Fruit fly (Drosophila melanogaster) whole organism, embryonic: Measurements from ENCODE around the gene CG42512.
A peak's percentile ranks its signal among the peaks of the same experiment; 100 is the strongest.

Experiments
- Atf3 ChIP-seq: fragments of 200-800 bp; sonication (Bioruptor generic); optimal IDR thresholded peaks from 3 replicates; lab custom pipeline; 2016; ENCODE audit warnings: missing biosample characterization, missing genetic modification characterization
- B-H2 ChIP-seq: fragments of 200-800 bp; sonication (Bioruptor generic); optimal IDR thresholded peaks from 2 replicates; lab custom pipeline; 2018; ENCODE audit warnings: missing biosample characterization, mild to moderate bottlenecking, missing genetic modification characterization
- CG10147 ChIP-seq: fragments of 200-800 bp; sonication (Bioruptor generic); optimal IDR thresholded peaks from 2 replicates; lab custom pipeline; 2019; ENCODE audit warnings: missing biosample characterization, mild to moderate bottlenecking, missing genetic modification characterization, moderate library complexity
- CG10274 ChIP-seq: fragments of 200-800 bp; sonication (Bioruptor generic); optimal IDR thresholded peaks from 3 replicates; lab custom pipeline; 2017; ENCODE audit warnings: missing biosample characterization, mild to moderate bottlenecking, missing genetic modification characterization
- CG10366 ChIP-seq: fragments of 200-800 bp; sonication (Bioruptor generic); IDR thresholded peaks from 2 replicates; pipeline ENCODE4 v1.3.6; 2022; ENCODE audit warnings: missing biosample characterization, missing genetic modification characterization
- CG10462 ChIP-seq: fragments of 200-800 bp; sonication (Bioruptor generic); optimal IDR thresholded peaks from 2 replicates; lab custom pipeline; 2016; ENCODE audit warnings: missing biosample characterization, missing genetic modification characterization
- CG12299 ChIP-seq: fragments of 200-800 bp; sonication (Bioruptor generic); optimal IDR thresholded peaks from 2 replicates; lab custom pipeline; 2018; ENCODE audit warnings: missing biosample characterization, mild to moderate bottlenecking, missing genetic modification characterization
- CG1233 ChIP-seq: fragments of 200-800 bp; sonication (Bioruptor generic); optimal IDR thresholded peaks from 4 replicates; lab custom pipeline; 2018; ENCODE audit warnings: missing biosample characterization, mild to moderate bottlenecking, missing genetic modification characterization
- CG12659 ChIP-seq: fragments of 200-800 bp; sonication (Bioruptor generic); optimal IDR thresholded peaks from 3 replicates; lab custom pipeline; 2017; ENCODE audit warnings: mild to moderate bottlenecking, missing biosample characterization, missing genetic modification reagents, missing genetic modification characterization
- CG14441 ChIP-seq: fragments of 200-800 bp; sonication (Bioruptor generic); IDR thresholded peaks from 2 replicates; pipeline ENCODE4 v1.3.6; 2022; ENCODE audit warnings: missing biosample characterization, missing genetic modification characterization
- CG17568 ChIP-seq: fragments of 200-800 bp; sonication (Bioruptor generic); optimal IDR thresholded peaks from 2 replicates; lab custom pipeline; 2018; ENCODE audit warnings: missing biosample characterization, mild to moderate bottlenecking, missing genetic modification characterization, moderate library complexity
- CG34376 ChIP-seq: fragments of 200-800 bp; sonication (Bioruptor generic); optimal IDR thresholded peaks from 2 replicates; lab custom pipeline; 2018; ENCODE audit warnings: missing biosample characterization, mild to moderate bottlenecking, missing genetic modification characterization
- CG5953 ChIP-seq: fragments of 200-800 bp; sonication (Bioruptor generic); IDR thresholded peaks from 2 replicates; pipeline ENCODE4 v1.3.6; 2022; ENCODE audit warnings: missing biosample characterization, missing genetic modification characterization
- CG6175 ChIP-seq: fragments of 200-800 bp; sonication (Bioruptor generic); IDR thresholded peaks from 3 replicates; pipeline ENCODE4 v1.3.6; 2022; ENCODE audit warnings: missing biosample characterization, missing genetic modification characterization
- CG7786 ChIP-seq: fragments of 200-800 bp; sonication (Bioruptor generic); optimal IDR thresholded peaks from 2 replicates; lab custom pipeline; 2016; ENCODE audit warnings: missing biosample characterization, missing genetic modification characterization
- CG7839 ChIP-seq: fragments of 200-800 bp; sonication (Bioruptor generic); optimal IDR thresholded peaks from 3 replicates; lab custom pipeline; 2018; ENCODE audit warnings: missing biosample characterization, mild to moderate bottlenecking, missing genetic modification characterization, moderate library complexity
- CG8765 ChIP-seq: fragments of 200-800 bp; sonication (Bioruptor generic); IDR thresholded peaks from 2 replicates; pipeline ENCODE4 v1.3.6; 2022; ENCODE audit warnings: missing biosample characterization, missing genetic modification characterization
- Dll ChIP-seq: fragments of 200-800 bp; sonication (Bioruptor generic); IDR thresholded peaks from 4 replicates; pipeline ENCODE4 v1.3.6; 2022; ENCODE audit warnings: missing biosample characterization, missing genetic modification characterization; ENCODE audit not compliant: partially characterized antibody
- Doc2 ChIP-seq: fragments of 200-800 bp; sonication (Bioruptor generic); IDR thresholded peaks from 2 replicates; pipeline ENCODE4 v1.3.6; 2022; ENCODE audit warnings: missing biosample characterization, missing genetic modification characterization
- Ets65A ChIP-seq: fragments of 200-800 bp; sonication (Bioruptor generic); peaks from one replicate; lab custom pipeline; 2016; ENCODE audit warnings: missing biosample characterization, missing genetic modification characterization
- H2.0 ChIP-seq: fragments of 200-800 bp; sonication (Bioruptor generic); IDR thresholded peaks from 2 replicates; pipeline ENCODE4 v1.3.6; 2022; ENCODE audit warnings: missing biosample characterization, missing genetic modification characterization
- Lim3 ChIP-seq: fragments of 200-800 bp; sonication (Bioruptor generic); IDR thresholded peaks from 2 replicates; pipeline ENCODE4 v1.3.6; 2022; ENCODE audit warnings: missing biosample characterization, missing genetic modification characterization
- Max ChIP-seq: fragments of 200-800 bp; sonication (Bioruptor generic); optimal IDR thresholded peaks from 2 replicates; lab custom pipeline; 2016; ENCODE audit warnings: missing biosample characterization, mild to moderate bottlenecking, missing genetic modification characterization
- NFAT ChIP-seq: fragments of 200-800 bp; sonication (Bioruptor generic); IDR thresholded peaks from 2 replicates; pipeline ENCODE4 v1.3.6; 2022; ENCODE audit warnings: missing biosample characterization, missing genetic modification characterization
- Rx ChIP-seq: fragments of 200-800 bp; sonication (Bioruptor generic); IDR thresholded peaks from 2 replicates; pipeline ENCODE4 v1.3.6; 2022; ENCODE audit warnings: missing biosample characterization, missing genetic modification characterization
- Sox102F ChIP-seq: fragments of 200-800 bp; sonication (Bioruptor generic); optimal IDR thresholded peaks from 2 replicates; lab custom pipeline; 2018; ENCODE audit warnings: missing biosample characterization, mild to moderate bottlenecking, missing genetic modification characterization, moderate library complexity
- Taf1 ChIP-seq: fragments of 200-800 bp; sonication (Bioruptor generic); IDR thresholded peaks from 2 replicates; pipeline ENCODE4 v1.3.6; 2022; ENCODE audit warnings: missing biosample characterization, missing genetic modification characterization
- ara ChIP-seq: fragments of 200-800 bp; sonication (Bioruptor generic); IDR thresholded peaks from 2 replicates; pipeline ENCODE4 v1.3.6; 2022; ENCODE audit warnings: missing biosample characterization, missing genetic modification characterization
- ase ChIP-seq: fragments of 200-800 bp; sonication (Bioruptor generic); IDR thresholded peaks from 3 replicates; pipeline ENCODE4 v1.3.6; 2022; ENCODE audit warnings: missing biosample characterization, missing genetic modification characterization
- ash1 ChIP-seq: fragments of 200-800 bp; sonication (Bioruptor generic); optimal IDR thresholded peaks from 2 replicates; lab custom pipeline; 2018; ENCODE audit warnings: missing biosample characterization, mild to moderate bottlenecking, missing genetic modification characterization
- bab2 ChIP-seq: fragments of 200-800 bp; sonication (Bioruptor generic); optimal IDR thresholded peaks from 2 replicates; lab custom pipeline; 2016; ENCODE audit warnings: missing biosample characterization, missing genetic modification characterization
- bbx ChIP-seq: fragments of 200-800 bp; sonication (Bioruptor generic); IDR thresholded peaks from 2 replicates; pipeline ENCODE4 v1.3.6; 2022; ENCODE audit warnings: missing biosample characterization, missing genetic modification characterization; ENCODE audit not compliant: partially characterized antibody
- emc ChIP-seq: fragments of 200-800 bp; sonication (Bioruptor generic); optimal IDR thresholded peaks from 2 replicates; lab custom pipeline; 2016; ENCODE audit warnings: missing biosample characterization, missing genetic modification characterization
- en ChIP-seq: fragments of 200-800 bp; sonication (Bioruptor generic); optimal IDR thresholded peaks from 2 replicates; lab custom pipeline; 2016; ENCODE audit warnings: missing biosample characterization, missing genetic modification characterization
- gcm ChIP-seq: fragments of 200-800 bp; sonication (Bioruptor generic); optimal IDR thresholded peaks from 2 replicates; lab custom pipeline; 2019; ENCODE audit warnings: missing biosample characterization, mild to moderate bottlenecking, missing genetic modification characterization, moderate library complexity
- hb ChIP-seq: fragments of 200-800 bp; sonication (Bioruptor generic); IDR thresholded peaks from 3 replicates; pipeline ENCODE4 v1.3.6; 2022; ENCODE audit warnings: missing biosample characterization, missing genetic modification characterization; ENCODE audit not compliant: partially characterized antibody
- inv ChIP-seq: fragments of 200-800 bp; sonication (Bioruptor generic); IDR thresholded peaks from 2 replicates; pipeline ENCODE4 v1.3.6; 2022; ENCODE audit warnings: missing biosample characterization, missing genetic modification characterization; ENCODE audit not compliant: partially characterized antibody
- jumu ChIP-seq: fragments of 200-800 bp; sonication (Bioruptor generic); optimal IDR thresholded peaks from 3 replicates; lab custom pipeline; 2016; ENCODE audit warnings: missing biosample characterization, missing genetic modification characterization
- knrl ChIP-seq: fragments of 200-800 bp; sonication (Bioruptor generic); IDR thresholded peaks from 3 replicates; pipeline ENCODE4 v1.3.6; 2022; ENCODE audit warnings: missing biosample characterization, missing genetic modification characterization; ENCODE audit not compliant: partially characterized antibody
- org-1 ChIP-seq: fragments of 200-800 bp; sonication (Bioruptor generic); optimal IDR thresholded peaks from 2 replicates; lab custom pipeline; 2017; ENCODE audit warnings: missing biosample characterization, missing genetic modification characterization
- p53 ChIP-seq: fragments of 200-800 bp; sonication (Bioruptor generic); optimal IDR thresholded peaks from 2 replicates; lab custom pipeline; 2016; ENCODE audit warnings: missing biosample characterization, missing genetic modification characterization
- ranshi ChIP-seq: fragments of 200-800 bp; sonication (Bioruptor generic); IDR thresholded peaks from 2 replicates; pipeline ENCODE4 v1.3.6; 2022; ENCODE audit warnings: missing biosample characterization, missing genetic modification characterization
- sima ChIP-seq: fragments of 200-800 bp; sonication (Bioruptor generic); optimal IDR thresholded peaks from 2 replicates; lab custom pipeline; 2016; ENCODE audit warnings: missing biosample characterization, missing genetic modification characterization
- slp2 ChIP-seq: fragments of 200-800 bp; sonication (Bioruptor generic); optimal IDR thresholded peaks from 2 replicates; lab custom pipeline; 2016; ENCODE audit warnings: missing biosample characterization, missing genetic modification characterization
- toy ChIP-seq: fragments of 200-800 bp; sonication (Bioruptor generic); IDR thresholded peaks from 2 replicates; pipeline ENCODE4 v1.3.6; 2022; ENCODE audit warnings: missing biosample characterization, missing genetic modification characterization
- vfl ChIP-seq: fragments of 200-800 bp; sonication (Bioruptor generic); optimal IDR thresholded peaks from 2 replicates; lab custom pipeline; 2016; ENCODE audit warnings: missing biosample characterization, missing genetic modification characterization
- vnd ChIP-seq: fragments of 200-800 bp; sonication (Bioruptor generic); IDR thresholded peaks from 3 replicates; pipeline ENCODE4 v1.3.6; 2022; ENCODE audit warnings: missing biosample characterization, missing genetic modification characterization; ENCODE audit not compliant: partially characterized antibody
- wek ChIP-seq: fragments of 200-800 bp; sonication (Bioruptor generic); optimal IDR thresholded peaks from 3 replicates; lab custom pipeline; 2018; ENCODE audit warnings: missing biosample characterization, mild to moderate bottlenecking, missing genetic modification characterization, moderate library complexity
- zfh2 ChIP-seq: fragments of 200-800 bp; sonication (Bioruptor generic); optimal IDR thresholded peaks from 2 replicates; lab custom pipeline; 2016; ENCODE audit warnings: missing biosample characterization, missing genetic modification characterization

CG42512 gene

dm6 chrX:16650078-16651063, 805 bp upstream of the CG42512 start (continued):
- no peak for TF ChIP-seq knrl (GFP tag; lab: Robert Waterston, UW)
- TF ChIP-seq Rx, result peak; percentile 55
- TF ChIP-seq Taf1 (GFP tag; lab: Robert Waterston, UW), result no peak
- no peak for TF ChIP-seq Dll (GFP tag; lab: Robert Waterston, UW)
- TF ChIP-seq hb (GFP tag; lab: Robert Waterston, UW), result no peak
- TF ChIP-seq CG7839 (tag; lab: Kevin White, UChicago), result peak; percentile 70
- no peak for TF ChIP-seq CG5953 (GFP tag; lab: Robert Waterston, UW)
- TF ChIP-seq CG34376, result no peak
- TF ChIP-seq CG12659 (GFP tag; lab: Kevin White, UChicago), result peak; percentile 16
- TF ChIP-seq toy (GFP tag; lab: Robert Waterston, UW), result no peak
- TF ChIP-seq emc (GFP tag; lab: Kevin White, UChicago), result no peak
- TF ChIP-seq ase (GFP tag; lab: Robert Waterston, UW), result no peak
- TF ChIP-seq bbx (GFP tag; lab: Robert Waterston, UW), result no peak
- no peak for TF ChIP-seq CG8765
- no peak for TF ChIP-seq NFAT (GFP tag; lab: Robert Waterston, UW)
- TF ChIP-seq sima, result no peak
- no peak for TF ChIP-seq Atf3 (GFP tag; lab: Kevin White, UChicago)
- TF ChIP-seq jumu (GFP tag; lab: Kevin White, UChicago), result peak; percentile 80
- TF ChIP-seq vnd (GFP tag; lab: Robert Waterston, UW), result no peak
- peak; percentile 73 for TF ChIP-seq bab2 (GFP tag; lab: Kevin White, UChicago)
- TF ChIP-seq CG7786 (GFP tag; lab: Kevin White, UChicago), result no peak
- TF ChIP-seq inv (GFP tag; lab: Robert Waterston, UW), result no peak
- no peak for TF ChIP-seq CG10147 (GFP tag; lab: Kevin White, UChicago)
- peak; percentile 50; the same call in 1 of the 2 replicates for TF ChIP-seq Lim3 (GFP tag; lab: Robert Waterston, UW)
- TF ChIP-seq CG12299 (tag; lab: Kevin White, UChicago), result no peak
- TF ChIP-seq CG10462 (GFP tag; lab: Kevin White, UChicago), result no peak
- no peak for TF ChIP-seq CG1233 (GFP tag; lab: Kevin White, UChicago)
- peak; percentile 43 for TF ChIP-seq Sox102F
- TF ChIP-seq CG10366 (GFP tag; lab: Robert Waterston, UW), result peak; percentile 85
- TF ChIP-seq CG6175 (GFP tag; lab: Robert Waterston, UW), result peak; percentile 15; the same call in 1 of the 3 replicates
- no peak for TF ChIP-seq ranshi
- TF ChIP-seq ash1 (GFP tag; lab: Kevin White, UChicago), result no peak
- TF ChIP-seq Doc2 (GFP tag; lab: Robert Waterston, UW), result no peak
- TF ChIP-seq ara, result no peak
- no peak for TF ChIP-seq CG17568 (GFP tag; lab: Kevin White, UChicago)
- peak; percentile 70 for TF ChIP-seq slp2
- TF ChIP-seq gcm (GFP tag; lab: Kevin White, UChicago), result no peak
- TF ChIP-seq p53 (GFP tag; lab: Kevin White, UChicago), result peak; percentile 27
- TF ChIP-seq H2.0, result no peak
- peak; percentile 93 for TF ChIP-seq Ets65A (GFP tag; lab: Kevin White, UChicago)
- TF ChIP-seq vfl (GFP tag; lab: Kevin White, UChicago), result no peak
- no peak for TF ChIP-seq zfh2
- no peak for TF ChIP-seq wek
- peak; percentile 72 for TF ChIP-seq CG14441 (GFP tag; lab: Robert Waterston, UW)
- peak; percentile 75 for TF ChIP-seq en (GFP tag; lab: Kevin White, UChicago)
- TF ChIP-seq CG10274 (GFP tag; lab: Kevin White, UChicago), result no peak
- peak; percentile 57 for TF ChIP-seq org-1
- TF ChIP-seq B-H2 (GFP tag; lab: Kevin White, UChicago), result no peak
- no peak for TF ChIP-seq Max
